Worm (Caenorhabditis elegans): Measurements from ENCODE around the gene F53A3.1.

The F53A3.1 gene

DNA sequence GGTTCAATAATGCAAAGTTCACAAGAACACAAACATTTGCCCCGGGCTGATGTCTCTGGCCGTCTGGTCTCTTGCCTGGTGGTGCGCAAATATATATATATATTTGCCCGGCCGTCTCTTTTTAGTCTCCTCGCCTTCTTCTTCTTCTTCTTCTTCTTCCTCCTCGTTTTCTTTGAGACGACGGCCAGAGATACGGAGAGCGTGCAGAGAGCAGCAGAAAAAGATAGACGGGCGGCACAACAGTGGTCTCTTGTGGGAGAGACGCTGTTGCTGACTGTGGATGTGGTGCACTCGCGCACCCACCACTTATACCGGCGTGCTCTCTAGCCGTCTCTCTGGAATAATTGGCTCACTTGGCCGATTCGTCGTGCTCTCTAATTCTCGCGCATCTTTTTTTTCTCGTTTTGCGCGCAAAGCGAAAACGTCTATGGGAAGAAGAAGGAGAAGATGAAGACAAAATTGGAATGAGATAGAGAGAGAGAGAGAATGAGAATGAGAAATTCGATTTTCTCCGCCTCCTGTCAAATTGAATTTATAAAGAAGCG is 22.2 kb downstream of the F53A3.1 start (continued):
- TF ChIP-seq ceh-24 (tag; optimal IDR thresholded peaks at IDR 0.05), result no peak
- TF ChIP-seq ama-1 (optimal IDR thresholded peaks at IDR 0.05), result no peak
- TF ChIP-seq T23F11.4 (GFP tag; optimal IDR thresholded peaks at IDR 0.05), result peak; percentile 61
- no peak for TF ChIP-seq hlh-13 (GFP tag; optimal IDR thresholded peaks at IDR 0.05)
- TF ChIP-seq hlh-30 (tag; optimal IDR thresholded peaks at IDR 0.05; ENCODE audit: insufficient read depth), result peak; percentile 58
- peak; percentile 58 for TF ChIP-seq ets-4 (tag; optimal IDR thresholded peaks at IDR 0.05)
- peak; percentile 94 for TF ChIP-seq pros-1 (tag; optimal IDR thresholded peaks at IDR 0.05)
- TF ChIP-seq C38D4.7 (GFP tag; optimal IDR thresholded peaks at IDR 0.05), result no peak
- peak; percentile 98 for TF ChIP-seq tbx-2 (tag; optimal IDR thresholded peaks at IDR 0.05)
- TF ChIP-seq dmd-4 (tag; optimal IDR thresholded peaks at IDR 0.05; ENCODE audit: borderline replicate concordance), result peak; percentile 12
- TF ChIP-seq nfya-1 (tag; optimal IDR thresholded peaks at IDR 0.05), result peak; percentile 90
- TF ChIP-seq dve-1 (tag; optimal IDR thresholded peaks at IDR 0.05), result peak; percentile 55
- TF ChIP-seq unc-55 (GFP tag; optimal IDR thresholded peaks at IDR 0.05), result peak; percentile 88
- TF ChIP-seq K09A11.1 (tag; optimal IDR thresholded peaks at IDR 0.05; ENCODE audit: insufficient read depth), result peak; percentile 14
- TF ChIP-seq ceh-19 (GFP tag; optimal IDR thresholded peaks at IDR 0.05), result peak; percentile 56
- no peak for TF ChIP-seq gmeb-2 (tag; optimal IDR thresholded peaks at IDR 0.05)
- TF ChIP-seq npax-4 (tag; optimal IDR thresholded peaks at IDR 0.05), result no peak
- no peak for TF ChIP-seq odd-2 (tag; optimal IDR thresholded peaks at IDR 0.05)
- peak; percentile 100 for TF ChIP-seq unc-42 (tag; optimal IDR thresholded peaks at IDR 0.05)
- no peak for TF ChIP-seq hlh-15 (tag; optimal IDR thresholded peaks at IDR 0.05)
- TF ChIP-seq zip-5 (tag; optimal IDR thresholded peaks at IDR 0.05), result peak; percentile 13
- TF ChIP-seq lin-11 (tag; optimal IDR thresholded peaks at IDR 0.05), result no peak
- peak; percentile 84 for TF ChIP-seq rnt-1 (tag; optimal IDR thresholded peaks at IDR 0.05)
- peak; percentile 70 for TF ChIP-seq hlh-8 (tag; optimal IDR thresholded peaks at IDR 0.05)
- TF ChIP-seq ttx-3 (tag; optimal IDR thresholded peaks at IDR 0.05), result peak; percentile 28
- TF ChIP-seq syd-9 (tag; optimal IDR thresholded peaks at IDR 0.05), result peak; percentile 65
- TF ChIP-seq ceh-45 (GFP tag; IDR thresholded peaks at IDR 0.05), result no peak
- TF ChIP-seq tbx-7 (tag; optimal IDR thresholded peaks at IDR 0.05), result peak; percentile 19
- TF ChIP-seq C08G9.2 (tag; optimal IDR thresholded peaks at IDR 0.05), result peak; percentile 29
- no peak for TF ChIP-seq nhr-11 (tag; optimal IDR thresholded peaks at IDR 0.05)
- peak; percentile 98 for TF ChIP-seq ceh-31 (tag; optimal IDR thresholded peaks at IDR 0.05)
- TF ChIP-seq ref-2 (tag; optimal IDR thresholded peaks at IDR 0.05), result peak; percentile 97
- TF ChIP-seq mec-3 (tag; optimal IDR thresholded peaks at IDR 0.05; ENCODE audit: borderline replicate concordance), result no peak
- no peak for TF ChIP-seq lim-6 (tag; optimal IDR thresholded peaks at IDR 0.05)
- TF ChIP-seq pha-2 (tag; optimal IDR thresholded peaks at IDR 0.05), result peak; percentile 36
- no peak for TF ChIP-seq sox-4 (tag; optimal IDR thresholded peaks at IDR 0.05)
- peak; percentile 70 for TF ChIP-seq fax-1 (tag; optimal IDR thresholded peaks at IDR 0.05)
- no peak for TF ChIP-seq elt-4 (tag; optimal IDR thresholded peaks at IDR 0.05)
- TF ChIP-seq madf-2 (tag; optimal IDR thresholded peaks at IDR 0.05), result no peak
- TF ChIP-seq sox-2 (GFP tag; IDR thresholded peaks at IDR 0.05), result peak; percentile 8; the same call in 1 of the 2 replicates
- TF ChIP-seq eyg-1 (tag; optimal IDR thresholded peaks at IDR 0.05), result peak; percentile 74
- no peak for TF ChIP-seq ahr-1 (tag; optimal IDR thresholded peaks at IDR 0.05)
- peak; percentile 90 for TF ChIP-seq ceh-14 (tag; optimal IDR thresholded peaks at IDR 0.05)
